Fruit fly (Drosophila melanogaster) whole organism, pupa: ENCODE data around the gene IntS12.

Experiments used
- CG10348 ChIP-seq: fragments of 200-800 bp; sonication (Bioruptor generic); IDR thresholded peaks from 2 replicates; pipeline ENCODE4 v1.3.6; 2022; ENCODE audit warnings: missing biosample characterization, missing genetic modification characterization
- CG13204 ChIP-seq: fragments of 200-800 bp; sonication (Bioruptor generic); optimal IDR thresholded peaks from 2 replicates; lab custom pipeline; 2018; ENCODE audit warnings: missing biosample characterization, mild to moderate bottlenecking, missing genetic modification characterization, moderate library complexity
- CG14655 ChIP-seq: fragments of 200-800 bp; sonication (Bioruptor generic); optimal IDR thresholded peaks from 3 replicates; lab custom pipeline; 2017; ENCODE audit warnings: mild to moderate bottlenecking, missing biosample characterization, missing genetic modification reagents, missing genetic modification characterization
- CG15710 ChIP-seq: fragments of 200-800 bp; sonication (Bioruptor generic); optimal IDR thresholded peaks from 2 replicates; lab custom pipeline; 2018; ENCODE audit warnings: missing biosample characterization, mild to moderate bottlenecking, missing genetic modification characterization, moderate library complexity
- CG17806 ChIP-seq: fragments of 200-800 bp; sonication (Bioruptor generic); optimal IDR thresholded peaks from 2 replicates; lab custom pipeline; 2018; ENCODE audit warnings: missing biosample characterization, mild to moderate bottlenecking, missing genetic modification characterization, moderate library complexity
- CG32121 ChIP-seq: fragments of 200-800 bp; sonication (Bioruptor generic); IDR thresholded peaks from 2 replicates; pipeline ENCODE4 v1.3.6; 2022; ENCODE audit warnings: missing biosample characterization, missing genetic modification characterization
- CG34367 ChIP-seq: fragments of 200-800 bp; sonication (Bioruptor generic); optimal IDR thresholded peaks from 2 replicates; lab custom pipeline; 2018; ENCODE audit warnings: missing biosample characterization, mild to moderate bottlenecking, missing genetic modification characterization
- EcR ChIP-seq: fragments of 200-800 bp; sonication (Bioruptor generic); optimal IDR thresholded peaks from 3 replicates; lab custom pipeline; 2019; ENCODE audit warnings: missing biosample characterization, missing genetic modification characterization, mild to moderate bottlenecking, moderate library complexity, missing genetic modification reagents
- Pif1A ChIP-seq: fragments of 200-800 bp; sonication (Bioruptor generic); optimal IDR thresholded peaks from 3 replicates; lab custom pipeline; 2016; ENCODE audit warnings: missing biosample characterization, missing genetic modification characterization
- fd96Ca ChIP-seq: fragments of 200-800 bp; sonication (Bioruptor generic); IDR thresholded peaks from 3 replicates; pipeline ENCODE4 v1.3.6; 2022; ENCODE audit warnings: missing biosample characterization, missing genetic modification characterization
- rn ChIP-seq: fragments of 200-800 bp; sonication (Bioruptor generic); IDR thresholded peaks from 2 replicates; pipeline ENCODE4 v1.3.6; 2022; ENCODE audit warnings: missing biosample characterization, missing genetic modification characterization

- TF ChIP-seq CG14655 (GFP tag; lab: Kevin White, UChicago) (no peak), CG10348 (GFP tag; lab: Robert Waterston, UW) (no peak), CG32121 (GFP tag; lab: Robert Waterston, UW) (no peak), CG15710 (tag; lab: Kevin White, UChicago) (no peak), Pif1A (no peak), CG34367 (tag; lab: Kevin White, UChicago) (no peak), rn (GFP tag; lab: Robert Waterston, UW) (no peak), CG13204 (GFP tag; lab: Kevin White, UChicago) (no peak), fd96Ca (GFP tag; lab: Robert Waterston, UW) (no peak), CG17806 (tag; lab: Kevin White, UChicago) (no peak), EcR (GFP tag; lab: Kevin White, UChicago) (no peak)
Observed at dm6 chr3R:26876851-26877250, 13.7 kb downstream of the IntS12 start.
